Worm (Caenorhabditis elegans): Measurements from ENCODE around the gene tmem-258.

DNA sequence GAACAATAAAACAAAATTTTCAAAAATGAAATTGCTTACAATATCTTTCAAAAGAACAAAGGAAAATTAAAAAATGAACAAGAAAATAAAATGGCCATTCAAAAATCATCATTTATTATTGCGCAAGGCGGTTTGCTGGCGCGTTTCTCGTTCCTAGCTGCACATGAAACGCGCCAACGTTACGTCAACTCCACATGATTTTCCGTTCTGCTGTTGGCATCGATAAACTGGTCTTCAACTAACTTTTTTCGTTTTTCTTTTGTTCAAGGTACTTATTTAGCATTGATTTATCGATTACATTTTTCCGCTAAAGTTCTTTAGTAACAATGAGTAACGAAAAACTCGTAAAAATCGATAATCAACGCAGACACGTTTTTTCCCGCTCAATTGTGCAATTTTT is 2.6 kb upstream of the tmem-258 start, which contains the start of the genes Y57E12AL.6 and Y57E12AL.1:
- TF ChIP-seq xnd-1 (tag; optimal IDR thresholded peaks at IDR 0.05) (peak; percentile 22), pbrm-1 (GFP tag; IDR thresholded peaks at IDR 0.05) (peak; percentile 46; the same call in 1 of the 2 replicates)
